Fruit fly (Drosophila melanogaster): ENCODE measurements around the gene CG4546.

CG4546 gene

dm6 chr3R:15836864-15837824 lies 9.2 kb upstream of the CG4546 start, which contains the start of the genes ND-23 and spn-E (continued):
- TF ChIP-seq CG7987 (GFP tag; optimal IDR thresholded peaks at IDR 0.05) (no peak), salm (tag; optimal IDR thresholded peaks at IDR 0.05) (no peak), zfh2 (GFP tag; optimal IDR thresholded peaks at IDR 0.05) (no peak), CG5180 (GFP tag; optimal IDR thresholded peaks at IDR 0.05) (no peak), CG13123 (GFP tag; optimal IDR thresholded peaks at IDR 0.05) (peak; percentile 45), HHEX (GFP tag; optimal IDR thresholded peaks at IDR 0.05) (no peak), insv (GFP tag; optimal IDR thresholded peaks at IDR 0.05) (peak in 1 of 2 experiments; percentile 1), Mrtf (GFP tag; IDR thresholded peaks at IDR 0.05) (no peak), sug (tag; optimal IDR thresholded peaks at IDR 0.05) (no peak), CG30431 (GFP tag; optimal IDR thresholded peaks at IDR 0.05) (no peak), CG13894 (tag; optimal IDR thresholded peaks at IDR 0.05) (no peak), Mad (GFP tag; optimal IDR thresholded peaks at IDR 0.05) (no peak), CG15514 (GFP tag; optimal IDR thresholded peaks at IDR 0.05) (peak; percentile 48), Gsc (GFP tag; IDR thresholded peaks at IDR 0.05) (no peak), CG10321 (GFP tag; IDR thresholded peaks at IDR 0.05) (no peak), z (GFP tag; IDR thresholded peaks at IDR 0.05) (no peak), twi (tag; optimal IDR thresholded peaks at IDR 0.05) (peak; percentile 49), Dbx (GFP tag; IDR thresholded peaks at IDR 0.05) (peak; percentile 73; the same call in 2 of the 3 replicates), CG18764 (GFP tag; optimal IDR thresholded peaks at IDR 0.05) (peak; percentile 1), HmgD (GFP tag; optimal IDR thresholded peaks at IDR 0.05) (no peak), Hand (GFP tag; optimal IDR thresholded peaks at IDR 0.05) (no peak), CG3281 (GFP tag; optimal IDR thresholded peaks at IDR 0.05) (peak; percentile 24), pros (GFP tag; optimal IDR thresholded peaks at IDR 0.05) (no peak), dmrt11E (tag; optimal IDR thresholded peaks at IDR 0.05) (peak; percentile 66), gfzf (GFP tag; optimal IDR thresholded peaks at IDR 0.05) (no peak), HLH4C (GFP tag; IDR thresholded peaks at IDR 0.05; ENCODE audit: partially characterized antibody) (peak; percentile 65), CG4730 (GFP tag; IDR thresholded peaks at IDR 0.05) (no peak), Lhr (GFP tag; optimal IDR thresholded peaks at IDR 0.05) (no peak), bowl (GFP tag; IDR thresholded peaks at IDR 0.05) (no peak), caup (GFP tag; optimal IDR thresholded peaks at IDR 0.05; ENCODE audit: severe bottlenecking) (no peak), Ssrp (tag; optimal IDR thresholded peaks at IDR 0.05) (peak; percentile 54), dimm (GFP tag; IDR thresholded peaks at IDR 0.05) (no peak), fd102C (GFP tag; optimal IDR thresholded peaks at IDR 0.05) (no peak), CG18619 (GFP tag; optimal IDR thresholded peaks at IDR 0.05) (no peak), crol (GFP tag; IDR thresholded peaks at IDR 0.05) (no peak), ac (GFP tag; optimal IDR thresholded peaks at IDR 0.05) (no peak), hbn (GFP tag; IDR thresholded peaks at IDR 0.05; ENCODE audit: partially characterized antibody) (peak; percentile 72), Lpt (GFP tag; optimal IDR thresholded peaks at IDR 0.05) (no peak), cwo (GFP tag; optimal IDR thresholded peaks at IDR 0.05) (no peak), croc (GFP tag; conservative IDR thresholded peaks at IDR 0.05) (no peak; the same call in 2 of the 3 replicates)
